Fruit fly (Drosophila melanogaster) whole organism: ENCODE results near the gene bys.

Experiments used
- CG8478 ChIP-seq: fragments of >200 bp; optimal IDR thresholded peaks from 2 replicates; lab custom pipeline; 2018; ENCODE audit warnings: inconsistent platforms
- Dll ChIP-seq: fragments of >200 bp; optimal IDR thresholded peaks from 2 replicates; lab custom pipeline; 2017
- EcR ChIP-seq, 2 experiments: fragments of >200 bp; optimal IDR thresholded peaks; 2 replicates each; lab custom pipeline; 2017; ENCODE audit warnings: missing biosample characterization in 2 of 2, missing genetic modification characterization in 2 of 2, missing genetic modification reagents in 2 of 2
- pan ChIP-seq: fragments of >200 bp; optimal IDR thresholded peaks from 2 replicates; lab custom pipeline; 2017
- psq ChIP-seq: fragments of >200 bp; optimal IDR thresholded peaks from 2 replicates; lab custom pipeline; 2017
- usp ChIP-seq: fragments of >200 bp; optimal IDR thresholded peaks from 2 replicates; lab custom pipeline; 2017; ENCODE audit warnings: missing biosample characterization, missing genetic modification characterization, mixed read lengths

The bys gene

DNA sequence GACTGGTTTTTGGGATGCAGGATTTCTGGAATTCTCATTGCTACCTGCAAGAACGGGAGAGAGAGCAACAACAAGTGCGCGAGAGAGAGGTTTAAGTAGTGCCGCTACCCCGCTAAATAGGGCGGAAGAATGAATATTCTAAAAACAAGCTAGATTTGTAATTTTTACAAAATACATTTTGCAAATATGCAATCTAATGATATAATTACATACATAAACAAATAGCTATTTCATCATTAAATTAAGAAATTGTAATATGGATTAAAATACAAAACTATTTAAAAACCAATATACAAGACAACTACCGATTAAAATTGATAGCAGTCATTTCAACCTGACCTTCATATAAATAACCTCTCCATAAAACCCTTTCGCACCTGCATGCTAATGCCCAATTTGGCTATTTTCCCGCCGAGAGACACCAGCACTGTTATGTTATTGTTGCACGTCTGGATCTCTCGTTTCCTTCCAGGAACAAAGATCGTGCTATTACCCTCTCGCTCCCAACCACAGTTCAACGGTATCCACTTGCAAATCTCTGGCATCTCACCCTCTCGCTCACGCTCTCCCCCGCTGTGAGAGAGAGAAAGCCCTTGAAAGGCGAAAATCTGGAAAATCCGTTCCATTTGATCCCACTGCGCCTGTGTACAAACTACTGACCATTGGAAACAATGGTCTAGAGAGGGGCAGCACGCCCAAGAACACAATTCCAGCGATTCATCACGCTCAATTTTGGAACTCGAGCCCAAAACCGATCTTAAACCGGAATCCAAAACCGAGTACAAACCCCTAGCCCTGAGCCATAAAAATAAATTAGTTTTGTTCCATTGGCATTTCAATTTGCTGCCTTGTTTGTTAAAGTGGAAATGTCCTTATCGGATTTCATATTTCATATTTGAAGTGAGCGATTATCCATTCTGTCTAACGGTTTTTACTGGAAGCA is 9.8 kb upstream of the bys start, which contains the start of gene Nek2:
Nek2 (minus strand) TSS at position 51 of the 943 bp plus-strand sequence.
- TF ChIP-seq Dll (no peak), CG8478 (lab: Kevin White, UChicago) (no peak), EcR (GFP tag; optimal IDR thresholded peaks at IDR 0.05; lab: Kevin White, UChicago) (no peak), pan (no peak), usp (GFP tag; lab: Kevin White, UChicago) (no peak), psq (lab: Kevin White, UChicago) (no peak)

DNA sequence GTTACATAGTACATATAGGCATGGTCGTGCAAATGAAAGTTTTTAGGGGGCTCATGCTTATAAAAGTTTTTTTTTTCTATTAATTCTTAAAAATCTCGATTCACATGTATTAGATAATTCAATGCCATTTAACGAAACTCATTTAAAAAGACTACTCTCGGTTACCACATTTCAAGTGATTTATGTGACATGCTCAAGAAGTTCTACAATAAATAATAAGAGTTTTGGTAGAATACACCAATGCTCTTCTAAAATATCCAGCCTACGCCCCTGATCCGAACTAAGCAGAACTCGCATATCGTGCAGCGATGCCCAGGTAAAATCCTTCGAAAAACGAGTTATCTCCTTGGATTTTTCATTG is 9.2 kb upstream of the bys start:
- TF ChIP-seq usp (GFP tag; lab: Kevin White, UChicago) (no peak), pan (no peak), Dll (no peak), CG8478 (lab: Kevin White, UChicago) (no peak), psq (lab: Kevin White, UChicago) (no peak), EcR (GFP tag; optimal IDR thresholded peaks at IDR 0.05; lab: Kevin White, UChicago) (no peak)

DNA sequence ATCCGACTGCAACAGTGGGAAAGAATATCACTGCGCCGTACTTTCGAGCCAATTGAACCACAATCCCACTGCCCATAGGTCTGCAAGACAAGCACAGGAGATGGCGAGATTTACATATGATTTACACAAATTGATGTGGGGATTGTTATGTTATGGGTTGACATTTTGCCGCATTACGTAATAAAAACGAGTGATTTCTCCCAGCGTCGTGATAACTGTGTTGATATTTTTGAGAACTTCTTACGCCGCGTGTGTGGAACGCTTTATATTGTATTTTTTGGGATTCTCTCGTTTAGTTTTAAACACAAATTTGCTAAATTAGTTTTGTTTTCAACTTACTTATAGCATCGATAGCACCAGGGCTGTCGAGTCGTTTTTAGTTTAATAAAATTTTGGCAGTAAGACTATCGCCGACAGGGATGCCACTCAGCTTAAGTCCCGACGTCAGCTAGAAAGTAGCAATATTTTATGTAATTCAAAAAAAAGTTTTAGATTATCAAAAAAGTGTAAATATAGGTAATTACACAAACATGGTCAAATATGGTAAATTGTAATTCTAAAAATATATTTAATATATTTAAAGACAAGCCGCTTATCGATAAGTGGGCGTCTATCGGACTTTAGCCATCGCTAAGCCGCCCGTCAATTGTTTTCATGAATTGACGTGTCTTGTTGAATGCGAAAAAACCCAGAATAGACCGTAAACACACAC is 8.1 kb upstream of the bys start, which contains the start of the genes CG45089, ND-MNLL and p115:
CG45089 (minus strand) TSS at position 388 of the 712 bp plus-strand sequence.
ND-MNLL (minus strand) TSS at position 388 of the 712 bp plus-strand sequence.
p115 (plus strand) TSS at position 621 of the 712 bp plus-strand sequence.
- TF ChIP-seq CG8478 (lab: Kevin White, UChicago) (no peak), EcR (GFP tag; optimal IDR thresholded peaks at IDR 0.05; lab: Kevin White, UChicago) (no peak), psq (lab: Kevin White, UChicago) (no peak), Dll (no peak), usp (GFP tag; lab: Kevin White, UChicago) (no peak), pan (no peak)

DNA sequence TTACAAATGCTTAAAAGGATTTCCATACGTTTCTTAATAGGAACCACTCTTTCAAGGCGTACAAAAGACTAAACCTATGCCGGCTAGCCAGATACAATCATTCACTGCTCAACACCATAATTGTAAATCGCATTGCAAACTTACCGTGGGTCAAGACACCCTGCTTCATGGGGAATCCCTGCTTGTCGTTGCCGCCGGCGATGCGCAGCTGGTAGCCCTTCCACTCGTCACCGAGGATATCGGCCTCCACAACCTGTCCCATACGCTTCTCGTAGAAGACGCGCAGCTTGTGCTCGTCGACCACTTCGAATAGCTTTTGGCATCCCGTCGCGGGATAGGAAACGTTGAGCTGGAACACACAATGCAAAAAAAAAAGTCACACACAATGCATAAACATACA is 1.0 kb upstream of the bys start:
- no peak for TF ChIP-seq pan
- no peak for TF ChIP-seq psq (lab: Kevin White, UChicago)
- no peak for TF ChIP-seq Dll
- no peak for TF ChIP-seq usp (GFP tag; lab: Kevin White, UChicago)
- no peak for TF ChIP-seq CG8478 (lab: Kevin White, UChicago)
- TF ChIP-seq EcR (GFP tag; optimal IDR thresholded peaks at IDR 0.05; lab: Kevin White, UChicago): no peak

DNA sequence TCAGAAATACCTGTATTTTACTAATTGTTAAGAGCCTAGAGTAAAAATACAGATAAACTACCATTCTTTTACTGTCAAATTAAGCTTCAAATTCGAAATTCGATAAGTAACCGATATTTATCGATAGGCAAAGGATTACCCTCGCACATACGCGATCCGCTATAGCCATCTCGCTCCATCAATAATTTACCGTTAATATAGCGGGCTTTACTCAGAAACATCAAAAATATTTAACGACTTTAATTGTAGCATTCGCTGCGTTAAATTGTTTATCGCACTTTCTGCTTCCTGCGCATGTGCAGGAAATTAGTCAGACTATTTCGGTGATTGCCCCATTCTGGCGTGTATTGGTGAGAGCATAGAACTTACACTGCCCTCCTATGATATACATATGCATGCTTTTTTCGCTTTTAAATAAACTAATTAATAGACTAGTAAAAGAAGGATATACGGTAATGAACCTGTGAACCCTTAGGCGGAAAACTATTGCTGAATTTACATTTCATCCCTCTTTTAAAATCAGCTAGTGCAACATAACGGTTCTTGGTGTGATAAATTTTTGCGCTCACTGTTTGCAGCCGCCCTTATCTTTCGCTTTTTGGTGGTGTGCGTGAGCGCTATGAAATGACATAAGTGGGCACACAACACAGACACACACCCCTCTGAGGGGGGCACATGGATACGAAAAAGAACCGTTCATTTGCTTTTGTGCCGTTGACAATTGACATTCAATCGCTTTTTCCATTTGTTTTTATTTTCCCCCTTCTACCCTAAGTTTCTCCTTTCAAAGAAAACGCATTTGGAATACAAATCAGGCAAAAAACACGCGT is 6.8 kb downstream of the bys start, which contains the start of the genes dpr14 and spidey:
dpr14 (minus strand) TSS at position 48 of the 830 bp plus-strand sequence.
spidey (plus strand) TSS at position 693 of the 830 bp plus-strand sequence.
- TF ChIP-seq EcR (GFP tag; optimal IDR thresholded peaks at IDR 0.05; lab: Kevin White, UChicago) (no peak), pan (no peak), Dll (no peak), CG8478 (lab: Kevin White, UChicago) (no peak), usp (GFP tag; lab: Kevin White, UChicago) (no peak), psq (lab: Kevin White, UChicago) (no peak)

DNA sequence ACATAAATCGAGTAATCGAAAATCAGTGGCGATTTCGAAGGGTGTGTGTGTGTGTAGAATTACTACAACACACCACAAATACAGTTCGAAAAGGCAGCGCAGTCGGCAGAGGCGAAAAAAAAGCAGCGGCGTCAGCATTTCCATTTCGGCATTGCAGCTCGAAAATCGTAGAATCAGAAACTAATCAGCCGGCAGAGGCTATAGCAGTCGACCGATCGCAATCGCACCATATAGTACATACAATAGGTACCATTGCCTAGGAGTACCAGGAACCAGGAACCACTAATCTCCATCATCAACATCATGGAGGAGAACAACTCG is 7.3 kb downstream of the bys start:
- TF ChIP-seq CG8478 (lab: Kevin White, UChicago) (no peak), pan (no peak), EcR (GFP tag; optimal IDR thresholded peaks at IDR 0.05; lab: Kevin White, UChicago) (no peak), psq (lab: Kevin White, UChicago) (no peak), Dll (no peak), usp (GFP tag; lab: Kevin White, UChicago) (no peak)

DNA sequence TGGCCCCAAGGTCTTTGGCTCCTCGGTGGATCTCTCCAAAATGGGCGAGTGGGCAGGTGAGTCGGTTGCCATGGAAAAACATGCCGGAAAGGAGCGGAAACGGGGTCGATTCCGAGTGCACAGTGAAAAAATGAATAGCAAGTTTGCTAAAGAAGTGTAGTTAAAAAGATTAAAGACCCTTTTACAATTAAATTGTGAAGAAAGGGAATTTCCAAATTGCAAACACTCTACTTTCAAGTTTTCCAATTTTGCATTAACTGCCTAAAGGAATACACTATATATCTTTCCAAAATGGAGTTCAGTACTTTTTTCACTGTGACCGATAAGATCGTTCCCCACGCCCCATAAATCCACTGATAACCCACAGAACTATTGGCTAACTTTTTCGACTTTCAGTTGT is 7.8 kb downstream of the bys start:
- TF ChIP-seq Dll: no peak
- TF ChIP-seq usp (GFP tag; lab: Kevin White, UChicago): no peak
- no peak for TF ChIP-seq CG8478 (lab: Kevin White, UChicago)
- no peak for TF ChIP-seq EcR (GFP tag; optimal IDR thresholded peaks at IDR 0.05; lab: Kevin White, UChicago)
- TF ChIP-seq pan: no peak
- TF ChIP-seq psq (lab: Kevin White, UChicago): no peak

DNA sequence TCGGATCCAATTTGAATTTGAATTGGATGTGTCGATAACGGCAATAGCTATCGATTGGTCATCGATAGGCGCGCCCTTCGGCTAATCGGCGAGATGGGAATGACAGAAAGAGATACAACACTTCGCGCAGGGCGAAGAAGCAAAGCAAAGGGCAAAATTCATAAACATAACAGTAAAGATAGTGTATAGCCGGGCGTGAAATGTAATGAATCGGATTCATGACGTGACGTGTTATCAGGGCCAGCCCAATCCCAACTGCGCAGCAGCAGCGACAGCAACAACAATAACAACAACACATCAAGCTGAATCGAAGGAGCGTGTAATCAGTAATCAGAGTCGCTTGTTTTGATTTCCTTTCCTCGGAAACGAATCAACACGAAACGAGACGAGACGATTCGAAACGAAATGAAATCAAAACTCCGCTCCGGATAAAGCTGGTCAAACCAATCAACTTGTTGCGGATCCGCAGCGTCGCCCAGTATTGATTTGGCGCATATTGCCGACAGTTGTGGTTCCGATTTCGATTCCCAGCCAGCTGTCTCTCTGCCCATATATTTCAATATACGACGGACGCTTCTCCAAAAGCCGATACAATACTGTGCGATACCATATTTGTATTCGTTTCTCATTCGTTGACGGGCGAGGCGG is 10.4 kb downstream of the bys start, which contains the start of gene snz:
snz (plus strand) TSS at position 107 of the 648 bp plus-strand sequence.
- TF ChIP-seq pan (no peak), EcR (GFP tag; optimal IDR thresholded peaks at IDR 0.05; lab: Kevin White, UChicago) (no peak), psq (lab: Kevin White, UChicago) (no peak), CG8478 (lab: Kevin White, UChicago) (no peak), Dll (no peak), usp (GFP tag; lab: Kevin White, UChicago) (no peak)

DNA sequence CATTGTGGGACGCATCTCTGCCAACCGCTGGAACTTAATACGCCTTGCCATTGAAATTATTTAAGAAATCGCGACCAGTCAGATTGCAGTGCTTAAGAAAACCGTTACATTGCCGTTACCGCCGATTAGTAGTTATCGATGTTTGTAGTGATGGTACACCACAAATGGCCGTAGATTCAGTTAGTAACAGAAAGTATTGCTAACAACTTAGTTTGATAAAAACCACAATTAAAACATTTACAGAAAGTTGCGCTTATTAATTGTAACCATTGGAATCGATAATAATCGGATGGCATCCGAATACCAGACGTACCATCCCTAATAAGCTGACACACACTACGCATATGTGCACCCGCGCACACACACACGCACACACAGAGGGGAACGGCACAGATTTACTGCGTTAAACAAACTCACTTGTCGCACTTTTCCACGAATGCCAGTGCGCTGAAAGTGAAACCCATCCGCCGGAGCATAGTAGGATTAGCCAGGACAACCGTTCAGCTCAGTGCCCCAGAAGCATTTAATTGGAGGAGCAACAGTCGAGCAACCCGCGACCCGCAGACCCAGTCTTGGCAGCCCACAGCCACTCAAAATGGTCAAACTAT is 18.5 kb downstream of the bys start, which contains the start of the genes hdm and Ykt6:
hdm (minus strand) TSS at position 51 of the 608 bp plus-strand sequence.
Ykt6 (plus strand) TSS at position 329 of the 608 bp plus-strand sequence.
- no peak for TF ChIP-seq Dll
- TF ChIP-seq CG8478 (lab: Kevin White, UChicago): no peak
- no peak for TF ChIP-seq pan
- TF ChIP-seq usp (GFP tag; lab: Kevin White, UChicago): no peak
- TF ChIP-seq psq (lab: Kevin White, UChicago): no peak
- no peak for TF ChIP-seq EcR (GFP tag; optimal IDR thresholded peaks at IDR 0.05; lab: Kevin White, UChicago)

DNA sequence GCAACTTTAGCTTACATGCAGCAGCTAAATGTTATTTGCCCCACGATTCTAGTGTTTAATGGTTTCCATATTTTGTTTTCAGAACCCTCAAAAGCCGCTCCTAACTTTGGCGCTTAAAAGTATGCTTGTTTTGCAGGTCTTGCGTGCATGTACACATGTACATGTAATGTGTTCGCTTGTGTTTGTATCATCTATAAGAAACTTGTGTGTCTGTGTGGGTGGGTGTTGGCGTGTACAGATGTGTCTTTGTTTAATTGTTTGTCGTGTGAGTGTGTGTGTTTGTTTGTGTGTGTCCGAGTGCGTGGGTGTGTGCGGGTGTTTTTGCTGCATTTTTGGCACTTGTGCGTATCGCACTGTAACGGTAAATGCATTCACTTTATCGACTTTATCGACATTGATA is 21.4 kb downstream of the bys start:
- TF ChIP-seq pan: no peak
- no peak for TF ChIP-seq CG8478 (lab: Kevin White, UChicago)
- TF ChIP-seq Dll: no peak
- no peak for TF ChIP-seq usp (GFP tag; lab: Kevin White, UChicago)
- TF ChIP-seq EcR (GFP tag; optimal IDR thresholded peaks at IDR 0.05; lab: Kevin White, UChicago): no peak
- TF ChIP-seq psq (lab: Kevin White, UChicago): no peak
